Worm (Caenorhabditis elegans): ENCODE measurements around the gene F29A7.8.

- no peak for TF ChIP-seq blmp-1 (tag; optimal IDR thresholded peaks at IDR 0.05)
- TF ChIP-seq nhr-28 (tag; optimal IDR thresholded peaks at IDR 0.05) = no peak
These were observed 33.8 kb upstream of the F29A7.8 start for ce11 chrII:2791693-2792092.

Data from whole organism, mixed stage, embryonic.